Fruit fly (Drosophila melanogaster): ENCODE results near the gene CG5126.
A peak's percentile ranks its signal among the peaks of the same experiment; 100 is the strongest.

The CG5126 gene

dm6 chr2L:1169867-1170415 is 13.9 kb downstream of the CG5126 start, which contains the start of the genes CG31922 and Plap (continued):
- TF ChIP-seq Hand (GFP tag; optimal IDR thresholded peaks at IDR 0.05) (no peak), CG8281 (tag; optimal IDR thresholded peaks at IDR 0.05) (peak; percentile 36), knrl (GFP tag; IDR thresholded peaks at IDR 0.05; ENCODE audit: partially characterized antibody) (peak; percentile 95), CG15601 (tag; optimal IDR thresholded peaks at IDR 0.05) (peak; percentile 71), Oli (tag; optimal IDR thresholded peaks at IDR 0.05) (peak; percentile 51), sqz (GFP tag; optimal IDR thresholded peaks at IDR 0.05) (no peak), Dp (GFP tag; optimal IDR thresholded peaks at IDR 0.05) (peak; percentile 38), Side (GFP tag; optimal IDR thresholded peaks at IDR 0.05) (peak; percentile 58), trem (tag; optimal IDR thresholded peaks at IDR 0.05) (peak; percentile 86), abd-A (tag; optimal IDR thresholded peaks at IDR 0.05) (no peak), trh (GFP tag; optimal IDR thresholded peaks at IDR 0.05) (no peak), CG6683 (GFP tag; optimal IDR thresholded peaks at IDR 0.05) (no peak), CG17359 (tag; optimal IDR thresholded peaks at IDR 0.05) (peak; percentile 40), CrebB (tag; optimal IDR thresholded peaks at IDR 0.05) (peak; percentile 32), Max (GFP tag; optimal IDR thresholded peaks at IDR 0.05) (peak; percentile 76), chm (GFP tag; IDR thresholded peaks at IDR 0.05) (no peak), CG4707 (GFP tag; optimal IDR thresholded peaks at IDR 0.05) (no peak), dm (GFP tag; optimal IDR thresholded peaks at IDR 0.05) (peak; percentile 38), chif (GFP tag; optimal IDR thresholded peaks at IDR 0.05) (peak; percentile 34 to 53), Stat92E (GFP tag; optimal IDR thresholded peaks at IDR 0.05) (no peak), CG18476 (GFP tag; optimal IDR thresholded peaks at IDR 0.05) (peak; percentile 69), CG12219 (GFP tag; optimal IDR thresholded peaks at IDR 0.05) (no peak), wek (GFP tag; optimal IDR thresholded peaks at IDR 0.05) (no peak), CG31365 (tag; optimal IDR thresholded peaks at IDR 0.05) (no peak), wor (GFP tag; IDR thresholded peaks at IDR 0.05) (no peak), kay (GFP tag; optimal IDR thresholded peaks at IDR 0.05) (peak; percentile 53), salm (tag; optimal IDR thresholded peaks at IDR 0.05) (no peak), fd96Cb (tag; optimal IDR thresholded peaks at IDR 0.05) (peak; percentile 32), BtbVII (GFP tag; optimal IDR thresholded peaks at IDR 0.05) (no peak), nerfin-1 (tag; optimal IDR thresholded peaks at IDR 0.05) (peak; percentile 64), crp (GFP tag; optimal IDR thresholded peaks at IDR 0.05) (peak in 1 of 2 experiments; percentile 33), hkb (optimal IDR thresholded peaks at IDR 0.05) (no peak), hkb (GFP tag; IDR thresholded peaks at IDR 0.05) (peak; percentile 59; the same call in 1 of the 2 replicates), CG11695 (GFP tag; IDR thresholded peaks at IDR 0.05) (no peak), ewg (GFP tag; optimal IDR thresholded peaks at IDR 0.05) (no peak), Atf6 (GFP tag; IDR thresholded peaks at IDR 0.05) (peak; percentile 60; the same call in 1 of the 2 replicates), so (GFP tag; IDR thresholded peaks at IDR 0.05) (no peak; the same call in 2 of the 3 replicates), Trl (optimal IDR thresholded peaks at IDR 0.05) (no peak), Trl (GFP tag; optimal IDR thresholded peaks at IDR 0.05) (peak; percentile 45), maf-S (GFP tag; optimal IDR thresholded peaks at IDR 0.05) (peak; percentile 19), D (optimal IDR thresholded peaks at IDR 0.05) (no peak), D (GFP tag; optimal IDR thresholded peaks at IDR 0.05) (peak; percentile 28), fu2 (GFP tag; optimal IDR thresholded peaks at IDR 0.05) (peak; percentile 27), mld (GFP tag; IDR thresholded peaks at IDR 0.05; ENCODE audit: partially characterized antibody) (peak; percentile 82; the same call in 2 of the 3 replicates), phol (tag; optimal IDR thresholded peaks at IDR 0.05) (peak; percentile 79), sr (GFP tag; IDR thresholded peaks at IDR 0.05) (no peak), CG11504 (tag; optimal IDR thresholded peaks at IDR 0.05) (no peak), ttk (GFP tag; IDR thresholded peaks at IDR 0.05) (no peak), Vsx1 (GFP tag; optimal IDR thresholded peaks at IDR 0.05) (no peak), CG34422 (GFP tag; IDR thresholded peaks at IDR 0.05) (no peak)

All from whole organism, embryonic.